Fruit fly (Drosophila melanogaster) whole organism, prepupa: ENCODE data around the gene orb.

Experiments used
- Blimp-1 ChIP-seq: fragments of 200-800 bp; sonication (Bioruptor generic); optimal IDR thresholded peaks from 3 replicates; lab custom pipeline; 2017; ENCODE audit warnings: missing biosample characterization, missing genetic modification characterization, mild to moderate bottlenecking, moderate library complexity, missing genetic modification reagents
- CG15336 ChIP-seq: fragments of 200-800 bp; sonication (Bioruptor generic); IDR thresholded peaks from 2 replicates; pipeline ENCODE4 v1.3.6; 2022; ENCODE audit warnings: missing biosample characterization, missing genetic modification characterization
- CG16779 ChIP-seq: fragments of 200-800 bp; sonication (Bioruptor generic); optimal IDR thresholded peaks from 3 replicates; lab custom pipeline; 2017; ENCODE audit warnings: missing biosample characterization, mild to moderate bottlenecking, missing genetic modification characterization
- CG3032 ChIP-seq: fragments of 200-800 bp; optimal IDR thresholded peaks from 2 replicates; lab custom pipeline; 2019; ENCODE audit warnings: missing biosample characterization, mild to moderate bottlenecking, missing genetic modification characterization, moderate library complexity
- CG32006 ChIP-seq: fragments of 200-800 bp; sonication (Bioruptor generic); optimal IDR thresholded peaks from 3 replicates; lab custom pipeline; 2017; ENCODE audit warnings: missing biosample characterization, mild to moderate bottlenecking, missing genetic modification characterization
- CG34406 ChIP-seq: fragments of 200-800 bp; sonication (Bioruptor generic); optimal IDR thresholded peaks from 3 replicates; lab custom pipeline; 2016; ENCODE audit warnings: missing biosample characterization, missing genetic modification characterization
- CG4318 ChIP-seq: fragments of 200-800 bp; sonication (Bioruptor generic); optimal IDR thresholded peaks from 3 replicates; lab custom pipeline; 2017; ENCODE audit warnings: missing biosample characterization, mild to moderate bottlenecking, missing genetic modification characterization
- CG6163 ChIP-seq: fragments of 200-800 bp; sonication (Bioruptor generic); IDR thresholded peaks from 3 replicates; pipeline ENCODE4 v1.3.6; 2022; ENCODE audit warnings: missing biosample characterization, missing genetic modification characterization
- CG6276 ChIP-seq: fragments of 200-800 bp; sonication (Bioruptor generic); optimal IDR thresholded peaks from 2 replicates; lab custom pipeline; 2017; ENCODE audit warnings: missing biosample characterization, mild to moderate bottlenecking, missing genetic modification characterization
- CG6808 ChIP-seq: fragments of 200-800 bp; sonication (Bioruptor generic); optimal IDR thresholded peaks from 3 replicates; lab custom pipeline; 2017; ENCODE audit warnings: missing biosample characterization, missing genetic modification characterization, mild to moderate bottlenecking, moderate library complexity, missing genetic modification reagents
- CG7368 ChIP-seq: fragments of 200-800 bp; sonication (Bioruptor generic); optimal IDR thresholded peaks from 3 replicates; lab custom pipeline; 2016; ENCODE audit warnings: missing biosample characterization, missing genetic modification characterization
- CG8119 ChIP-seq: fragments of 200-800 bp; sonication (Bioruptor generic); IDR thresholded peaks from 3 replicates; pipeline ENCODE4 v1.3.6; 2022; ENCODE audit warnings: missing biosample characterization, missing genetic modification characterization
- CG8319 ChIP-seq: fragments of 200-800 bp; sonication (Bioruptor generic); optimal IDR thresholded peaks from 3 replicates; lab custom pipeline; 2016; ENCODE audit warnings: missing biosample characterization, missing genetic modification characterization
- Eip75B ChIP-seq: fragments of 200-800 bp; sonication (Bioruptor generic); optimal IDR thresholded peaks from 3 replicates; lab custom pipeline; 2016; ENCODE audit warnings: missing biosample characterization, missing genetic modification characterization
- Eip78C ChIP-seq: fragments of 200-800 bp; sonication (Bioruptor generic); peaks from one replicate; lab custom pipeline; 2016; ENCODE audit warnings: missing biosample characterization, missing genetic modification characterization
- Eip93F ChIP-seq: fragments of 200-800 bp; sonication (Bioruptor generic); optimal IDR thresholded peaks from 2 replicates; lab custom pipeline; 2016; ENCODE audit warnings: missing biosample characterization, mild to moderate bottlenecking, missing genetic modification characterization
- Ets21C ChIP-seq: fragments of 200-800 bp; sonication (Bioruptor generic); optimal IDR thresholded peaks from 3 replicates; lab custom pipeline; 2016; ENCODE audit warnings: missing biosample characterization, missing genetic modification characterization
- Gug ChIP-seq: fragments of 200-800 bp; sonication (Bioruptor generic); IDR thresholded peaks from 2 replicates; pipeline ENCODE4 v1.3.6; 2022; ENCODE audit warnings: missing biosample characterization, missing genetic modification characterization
- Hr38 ChIP-seq: sonication (Bioruptor generic); optimal IDR thresholded peaks from 2 replicates; lab custom pipeline; 2016; ENCODE audit warnings: missing biosample characterization, missing genetic modification characterization
- Hr4 ChIP-seq: fragments of 200-800 bp; sonication (Bioruptor generic); optimal IDR thresholded peaks from 3 replicates; lab custom pipeline; 2016; ENCODE audit warnings: missing biosample characterization, missing genetic modification characterization
- Lpt ChIP-seq: fragments of 200-800 bp; sonication (Bioruptor generic); optimal IDR thresholded peaks from 3 replicates; lab custom pipeline; 2016; ENCODE audit warnings: missing biosample characterization, missing genetic modification characterization
- Met ChIP-seq: fragments of 200-800 bp; sonication (Bioruptor generic); optimal IDR thresholded peaks from 3 replicates; lab custom pipeline; 2016; ENCODE audit warnings: missing biosample characterization, missing genetic modification characterization
- OdsH ChIP-seq: fragments of 200-800 bp; sonication (Bioruptor generic); optimal IDR thresholded peaks from 3 replicates; lab custom pipeline; 2016; ENCODE audit warnings: missing biosample characterization, missing genetic modification characterization
- Smox ChIP-seq: fragments of 200-800 bp; sonication (Bioruptor generic); optimal IDR thresholded peaks from 3 replicates; lab custom pipeline; 2016; ENCODE audit warnings: missing biosample characterization, missing genetic modification characterization
- Sox102F ChIP-seq: fragments of 200-800 bp; sonication (Bioruptor generic); optimal IDR thresholded peaks from 2 replicates; lab custom pipeline; 2016; ENCODE audit warnings: missing biosample characterization, mild to moderate bottlenecking, missing genetic modification characterization
- Sox14 ChIP-seq: fragments of 200-800 bp; sonication (Bioruptor generic); optimal IDR thresholded peaks from 3 replicates; lab custom pipeline; 2016; ENCODE audit warnings: missing biosample characterization, missing genetic modification characterization
- Sox15 ChIP-seq: fragments of 200-800 bp; sonication (Bioruptor generic); optimal IDR thresholded peaks from 3 replicates; lab custom pipeline; 2016; ENCODE audit warnings: missing biosample characterization, missing genetic modification characterization
- achi ChIP-seq: fragments of 200-800 bp; sonication (Bioruptor generic); optimal IDR thresholded peaks from 3 replicates; lab custom pipeline; 2016; ENCODE audit warnings: missing biosample characterization, missing genetic modification characterization
- acj6 ChIP-seq: fragments of 200-800 bp; sonication (Bioruptor generic); optimal IDR thresholded peaks from 3 replicates; lab custom pipeline; 2016; ENCODE audit warnings: missing biosample characterization, missing genetic modification characterization
- cyc ChIP-seq: fragments of 200-800 bp; sonication (Bioruptor generic); optimal IDR thresholded peaks from 3 replicates; lab custom pipeline; 2016; ENCODE audit warnings: missing biosample characterization, missing genetic modification characterization
- eg ChIP-seq: fragments of 200-800 bp; sonication (Bioruptor generic); IDR thresholded peaks from 3 replicates; pipeline ENCODE4 v1.3.6; 2022; ENCODE audit warnings: missing biosample characterization, missing genetic modification characterization
- esn ChIP-seq: fragments of 200-800 bp; sonication (Bioruptor generic); optimal IDR thresholded peaks from 2 replicates; lab custom pipeline; 2016; ENCODE audit warnings: missing biosample characterization, mild to moderate bottlenecking, missing genetic modification characterization, moderate library complexity
- fd85E ChIP-seq: fragments of 200-800 bp; sonication (Bioruptor generic); optimal IDR thresholded peaks from 3 replicates; lab custom pipeline; 2016; ENCODE audit warnings: missing biosample characterization, missing genetic modification characterization
- fkh ChIP-seq: fragments of 200-800 bp; sonication (Bioruptor generic); optimal IDR thresholded peaks from 3 replicates; lab custom pipeline; 2017; ENCODE audit warnings: missing biosample characterization, mild to moderate bottlenecking, missing genetic modification characterization, moderate library complexity
- net ChIP-seq: fragments of 200-800 bp; sonication (Bioruptor generic); optimal IDR thresholded peaks from 3 replicates; lab custom pipeline; 2016; ENCODE audit warnings: missing biosample characterization, missing genetic modification characterization
- ss ChIP-seq, 2 experiments: fragments of 200-800 bp; sonication (Bioruptor generic); optimal IDR thresholded peaks; 2 replicates in 1 of 2; 3 replicates in 1 of 2; lab custom pipeline; 2017 to 2018; ENCODE audit warnings: mild to moderate bottlenecking in 2 of 2, missing biosample characterization in 2 of 2, missing genetic modification characterization in 2 of 2, moderate library complexity in 1 of 2
- svp ChIP-seq: fragments of 200-800 bp; sonication (Bioruptor generic); peaks from one replicate; lab custom pipeline; 2016; ENCODE audit warnings: missing biosample characterization, missing genetic modification characterization
- topi ChIP-seq: fragments of 200-800 bp; sonication (Bioruptor generic); optimal IDR thresholded peaks from 3 replicates; lab custom pipeline; 2016; ENCODE audit warnings: missing biosample characterization, missing genetic modification characterization
- vri ChIP-seq: fragments of 200-800 bp; sonication (Bioruptor generic); optimal IDR thresholded peaks from 3 replicates; lab custom pipeline; 2016; ENCODE audit warnings: missing biosample characterization, mild to moderate bottlenecking, missing genetic modification characterization

orb gene

dm6 chr3R:23226521-23227039 is 54.1 kb downstream of the orb start, which contains the start of gene cnc:
Gene cnc (minus strand): TSS chr3R:23226711.
- peak; percentile 24 for TF ChIP-seq Sox102F (GFP tag; lab: Kevin White, UChicago)
- peak; percentile 51; the same call in 2 of the 3 replicates for TF ChIP-seq eg (GFP tag; lab: Robert Waterston, UW)
- no peak; the same call in 1 of the 2 replicates for TF ChIP-seq CG15336 (GFP tag; lab: Robert Waterston, UW)
- no peak for TF ChIP-seq fd85E
- no peak for TF ChIP-seq acj6 (GFP tag; lab: Kevin White, UChicago)
- TF ChIP-seq Smox (GFP tag; lab: Kevin White, UChicago): no peak
- TF ChIP-seq CG16779 (tag; lab: Kevin White, UChicago): peak; percentile 30
- TF ChIP-seq Lpt (GFP tag; lab: Kevin White, UChicago): peak; percentile 3
- peak; percentile 0 for TF ChIP-seq CG34406 (GFP tag; lab: Kevin White, UChicago)
- no peak for TF ChIP-seq Hr38 (GFP tag; lab: Kevin White, UChicago)
- TF ChIP-seq cyc (GFP tag; lab: Kevin White, UChicago): no peak
- TF ChIP-seq Met (GFP tag; lab: Kevin White, UChicago): peak; percentile 45
- peak; percentile 63 for TF ChIP-seq CG6276 (GFP tag; lab: Kevin White, UChicago)
- peak; percentile 70 for TF ChIP-seq Sox14 (GFP tag; lab: Kevin White, UChicago)
- no peak for TF ChIP-seq CG32006
- peak; percentile 1 for TF ChIP-seq CG6808 (GFP tag; lab: Kevin White, UChicago)
- TF ChIP-seq net: peak; percentile 47
- TF ChIP-seq Gug: 0 out of 2 replicates have a peak, but pooled peaks have one; percentile 8
- TF ChIP-seq Eip93F (GFP tag; lab: Kevin White, UChicago): peak; percentile 34
- no peak for TF ChIP-seq achi (GFP tag; lab: Kevin White, UChicago)
- 0 out of 3 replicates have a peak, but pooled peaks have one; percentile 52 for TF ChIP-seq CG6163 (GFP tag; lab: Robert Waterston, UW)
- TF ChIP-seq svp (GFP tag; lab: Kevin White, UChicago): peak; percentile 95
- peak; percentile 96 for TF ChIP-seq vri (GFP tag; lab: Kevin White, UChicago)
- no peak for TF ChIP-seq CG8319
- peak; percentile 32 for TF ChIP-seq fkh (GFP tag; lab: Kevin White, UChicago)

DNA sequence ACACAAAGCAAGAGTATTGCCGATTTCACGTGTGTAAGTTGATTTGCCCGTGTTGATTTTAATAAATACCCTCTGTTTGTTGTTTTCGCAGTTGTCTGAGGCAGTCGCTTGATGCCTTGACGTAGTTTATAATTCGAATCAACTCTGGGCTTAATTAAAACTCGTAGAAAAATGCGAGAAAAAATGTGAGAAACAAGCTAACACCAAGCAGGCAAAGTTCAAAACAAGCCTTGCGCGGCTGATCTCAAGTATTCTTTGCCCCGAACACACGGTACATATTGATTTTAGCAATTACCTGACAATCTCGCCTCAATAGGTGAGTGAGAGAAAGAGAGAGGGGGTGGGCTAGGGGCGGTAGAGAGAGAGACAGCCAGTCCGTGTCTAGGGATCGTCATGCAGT is 55.4 kb downstream of the orb start:
- peak; percentile 19 for TF ChIP-seq CG6808 (GFP tag; lab: Kevin White, UChicago)
- TF ChIP-seq Sox14 (GFP tag; lab: Kevin White, UChicago): no peak
- no peak for TF ChIP-seq CG34406 (GFP tag; lab: Kevin White, UChicago)
- TF ChIP-seq Ets21C: no peak
- peak; percentile 5 for TF ChIP-seq Eip78C (GFP tag; lab: Kevin White, UChicago)
- TF ChIP-seq ss (GFP tag; optimal IDR thresholded peaks at IDR 0.05; lab: Kevin White, UChicago): peak in 1 of 2 experiments; percentile 23
- no peak for TF ChIP-seq CG16779 (tag; lab: Kevin White, UChicago)
- TF ChIP-seq CG32006: peak; percentile 1
- no peak for TF ChIP-seq Eip93F (GFP tag; lab: Kevin White, UChicago)
- TF ChIP-seq net: no peak
- TF ChIP-seq vri (GFP tag; lab: Kevin White, UChicago): no peak
- TF ChIP-seq eg (GFP tag; lab: Robert Waterston, UW): no peak
- no peak for TF ChIP-seq CG7368 (GFP tag; lab: Kevin White, UChicago)
- no peak for TF ChIP-seq topi
- 0 out of 3 replicates have a peak, but pooled peaks have one; percentile 18 for TF ChIP-seq CG8119 (GFP tag; lab: Robert Waterston, UW)
- TF ChIP-seq esn: no peak
- TF ChIP-seq fkh (GFP tag; lab: Kevin White, UChicago): peak; percentile 87
- no peak for TF ChIP-seq CG6163 (GFP tag; lab: Robert Waterston, UW)
- TF ChIP-seq CG4318 (GFP tag; lab: Kevin White, UChicago): no peak
- TF ChIP-seq Hr4: no peak
- no peak for TF ChIP-seq Blimp-1 (GFP tag; lab: Kevin White, UChicago)
- TF ChIP-seq OdsH (GFP tag; lab: Kevin White, UChicago): no peak
- no peak for TF ChIP-seq Sox15
- no peak for TF ChIP-seq CG3032
- TF ChIP-seq Eip75B (GFP tag; lab: Kevin White, UChicago): no peak
